Fruit fly (Drosophila melanogaster): Measurements from ENCODE around the gene Phb1.

- TF ChIP-seq tj (GFP tag; optimal IDR thresholded peaks at IDR 0.05) (no peak), CG5204 (GFP tag; optimal IDR thresholded peaks at IDR 0.05) (no peak)
Observed at dm6 chr2L:19078928-19079327, 44.7 kb downstream of the Phb1 start, which contains the start of gene CG10700.

Measured in whole organism, adult.